Worm (Caenorhabditis elegans) whole organism, L1 larva: ENCODE data around the gene cyp-33D1.
A peak's percentile ranks its signal among the peaks of the same experiment; 100 is the strongest.

ENCODE experiments used
- C04F5.9 ChIP-seq: sonication (generic microtip); optimal IDR thresholded peaks from 2 replicates; lab custom pipeline; 2016; ENCODE audit warnings: missing genetic modification characterization, missing compliant biosample characterization
- C34B4.2 ChIP-seq: sonication (generic microtip); optimal IDR thresholded peaks from 2 replicates; lab custom pipeline; 2017; ENCODE audit warnings: mild to moderate bottlenecking, missing genetic modification characterization, missing compliant biosample characterization
- Y116A8C.19 ChIP-seq: sonication (generic microtip); optimal IDR thresholded peaks from 2 replicates; lab custom pipeline; 2016; ENCODE audit warnings: missing compliant biosample characterization, missing genetic modification characterization, borderline replicate concordance
- aly-2 ChIP-seq: fragments of 150-350 bp; optimal IDR thresholded peaks from 2 replicates; lab custom pipeline; 2014; ENCODE audit warnings: missing biosample characterization, missing genetic modification characterization
- ama-1 ChIP-seq: fragments of 150-350 bp; optimal IDR thresholded peaks from 2 replicates; lab custom pipeline; 2014
- blmp-1 ChIP-seq: fragments of 150-350 bp; optimal IDR thresholded peaks from 2 replicates; lab custom pipeline; 2014; ENCODE audit warnings: missing biosample characterization, missing genetic modification characterization
- ceh-8 ChIP-seq: fragments of 200-800 bp; sonication (Bioruptor generic); optimal IDR thresholded peaks from 2 replicates; lab custom pipeline; 2018; ENCODE audit warnings: mild to moderate bottlenecking, missing genetic modification characterization, moderate library complexity, missing compliant biosample characterization
- ceh-82 ChIP-seq, 3 experiments: fragments of 150-350 bp in 1 of 3; sonication (generic microtip) in 2 of 3; optimal IDR thresholded peaks; 2 replicates each; lab custom pipeline; 2014 to 2017; ENCODE audit warnings: missing biosample characterization in 3 of 3, missing genetic modification characterization in 3 of 3
- ceh-90 ChIP-seq: sonication (generic microtip); optimal IDR thresholded peaks from 2 replicates; lab custom pipeline; 2016; ENCODE audit warnings: missing genetic modification characterization, missing compliant biosample characterization
- dpl-1 ChIP-seq, 3 experiments: fragments of 150-350 bp in 2 of 3; sonication (generic microtip) in 1 of 3; optimal IDR thresholded peaks; 2 replicates each; lab custom pipeline; 2014 to 2017; ENCODE audit warnings: missing biosample characterization in 3 of 3, missing genetic modification characterization in 3 of 3, missing genetic modification reagents in 3 of 3
- dsc-1 ChIP-seq: sonication (generic microtip); optimal IDR thresholded peaks from 2 replicates; lab custom pipeline; 2016; ENCODE audit warnings: mild to moderate bottlenecking, missing genetic modification characterization, missing compliant biosample characterization
- efl-1 ChIP-seq, 4 experiments: fragments of 150-350 bp; optimal IDR thresholded peaks in 3 of 4; peaks in 1 of 4; 1 replicate in 1 of 4; 2 replicates in 3 of 4; lab custom pipeline; 2014; ENCODE audit warnings: missing biosample characterization in 2 of 4, missing genetic modification characterization in 2 of 4, missing genetic modification reagents in 2 of 4
- egl-27 ChIP-seq, 2 experiments: fragments of 150-350 bp in 1 of 2; sonication (generic microtip); optimal IDR thresholded peaks; 3 replicates each; lab custom pipeline; 2017 to 2018; ENCODE audit warnings: missing biosample characterization in 2 of 2, missing genetic modification characterization in 2 of 2, missing genetic modification reagents in 2 of 2
- elt-2 ChIP-seq: sonication (generic microtip); optimal IDR thresholded peaks from 2 replicates; lab custom pipeline; 2016; ENCODE audit warnings: missing genetic modification characterization, mild to moderate bottlenecking, inconsistent platforms, missing compliant biosample characterization, missing genetic modification reagents
- fkh-10 ChIP-seq: sonication (generic microtip); optimal IDR thresholded peaks from 2 replicates; lab custom pipeline; 2017; ENCODE audit warnings: missing biosample characterization, missing genetic modification reagents, missing genetic modification characterization
- fos-1 ChIP-seq: fragments of 150-350 bp; optimal IDR thresholded peaks from 2 replicates; lab custom pipeline; 2014; ENCODE audit warnings: missing biosample characterization, missing genetic modification characterization
- isw-1 ChIP-seq: fragments of 200-800 bp; sonication (Bioruptor generic); IDR thresholded peaks from 2 replicates; pipeline ENCODE4 v1.3.6; 2022; ENCODE audit warnings: missing genetic modification characterization, missing compliant biosample characterization
- lin-14 ChIP-seq: fragments of 200-800 bp; sonication (Bioruptor generic); optimal IDR thresholded peaks from 2 replicates; lab custom pipeline; 2018; ENCODE audit warnings: mild to moderate bottlenecking, missing genetic modification characterization, moderate library complexity, missing compliant biosample characterization
- lin-15B ChIP-seq: fragments of 150-350 bp; sonication (generic microtip); optimal IDR thresholded peaks from 3 replicates; lab custom pipeline; 2014; ENCODE audit warnings: missing biosample characterization, missing genetic modification characterization
- lin-39 ChIP-seq: fragments of 150-350 bp; optimal IDR thresholded peaks from 2 replicates; lab custom pipeline; 2014; ENCODE audit warnings: missing biosample characterization, missing genetic modification reagents, missing genetic modification characterization
- lir-3 ChIP-seq: sonication (generic microtip); optimal IDR thresholded peaks from 2 replicates; lab custom pipeline; 2016; ENCODE audit warnings: mild to moderate bottlenecking, missing genetic modification characterization, moderate library complexity, missing compliant biosample characterization; ENCODE audit not compliant: poor library complexity
- lsy-2 ChIP-seq, 2 experiments: fragments of 150-350 bp; optimal IDR thresholded peaks; 2 replicates each; lab custom pipeline; 2014; ENCODE audit warnings: missing biosample characterization in 2 of 2, missing genetic modification characterization in 2 of 2
- mab-9 ChIP-seq: fragments of 200-800 bp; sonication (Bioruptor generic); IDR thresholded peaks from 2 replicates; pipeline ENCODE4 v1.3.6; 2022; ENCODE audit warnings: missing genetic modification reagents, missing genetic modification characterization, missing compliant biosample characterization
- nhr-11 ChIP-seq: fragments of 150-350 bp; optimal IDR thresholded peaks from 2 replicates; lab custom pipeline; 2014; ENCODE audit warnings: missing biosample characterization, missing genetic modification characterization
- nhr-20 ChIP-seq: sonication (generic microtip); optimal IDR thresholded peaks from 2 replicates; lab custom pipeline; 2016; ENCODE audit warnings: mild to moderate bottlenecking, missing genetic modification characterization, missing compliant biosample characterization
- nhr-84 ChIP-seq: sonication (generic microtip); optimal IDR thresholded peaks from 2 replicates; lab custom pipeline; 2017; ENCODE audit warnings: missing biosample characterization, missing genetic modification characterization
- nhr-85 ChIP-seq: sonication (generic microtip); peaks from one replicate; lab custom pipeline; 2016; ENCODE audit warnings: missing genetic modification characterization, inconsistent platforms, missing compliant biosample characterization
- nhr-90 ChIP-seq: sonication (generic microtip); optimal IDR thresholded peaks from 2 replicates; lab custom pipeline; 2016; ENCODE audit warnings: mild to moderate bottlenecking, missing genetic modification characterization, missing compliant biosample characterization; ENCODE audit not compliant: poor library complexity
- pag-3 ChIP-seq: sonication (generic microtip); optimal IDR thresholded peaks from 2 replicates; lab custom pipeline; 2017; ENCODE audit warnings: missing genetic modification characterization, mild to moderate bottlenecking, missing compliant biosample characterization, antibody characterized with exemption, borderline replicate concordance; ENCODE audit not compliant: insufficient read depth
- pax-3 ChIP-seq: fragments of 200-800 bp; sonication (Bioruptor generic); optimal IDR thresholded peaks from 2 replicates; lab custom pipeline; 2018; ENCODE audit warnings: mild to moderate bottlenecking, missing genetic modification characterization, moderate library complexity, missing compliant biosample characterization
- skn-1 ChIP-seq: fragments of 150-350 bp; optimal IDR thresholded peaks from 2 replicates; lab custom pipeline; 2014; ENCODE audit warnings: missing biosample characterization, missing genetic modification characterization
- snpc-4 ChIP-seq: fragments of 150-350 bp; optimal IDR thresholded peaks from 2 replicates; lab custom pipeline; 2014; ENCODE audit warnings: missing biosample characterization, missing genetic modification characterization
- sptf-1 ChIP-seq: fragments of 150-350 bp; optimal IDR thresholded peaks from 2 replicates; lab custom pipeline; 2014; ENCODE audit warnings: missing biosample characterization, missing genetic modification characterization
- tbx-2 ChIP-seq: sonication (generic microtip); optimal IDR thresholded peaks from 2 replicates; lab custom pipeline; 2016; ENCODE audit warnings: missing genetic modification characterization, missing compliant biosample characterization
- tlp-1 ChIP-seq: fragments of 150-350 bp; optimal IDR thresholded peaks from 2 replicates; lab custom pipeline; 2014; ENCODE audit warnings: missing biosample characterization, missing genetic modification characterization
- unc-130 ChIP-seq: fragments of 150-350 bp; optimal IDR thresholded peaks from 2 replicates; lab custom pipeline; 2017; ENCODE audit warnings: missing biosample characterization, missing genetic modification characterization, inconsistent platforms
- unc-30 ChIP-seq: sonication (generic microtip); optimal IDR thresholded peaks from 2 replicates; lab custom pipeline; 2017; ENCODE audit warnings: missing biosample characterization, missing genetic modification characterization
- unc-86 ChIP-seq: sonication (generic microtip); optimal IDR thresholded peaks from 2 replicates; lab custom pipeline; 2016; ENCODE audit warnings: missing genetic modification characterization, missing compliant biosample characterization
- vab-15 ChIP-seq: sonication (generic microtip); optimal IDR thresholded peaks from 2 replicates; lab custom pipeline; 2017; ENCODE audit warnings: missing genotype, mild to moderate bottlenecking, missing genetic modification characterization, missing compliant biosample characterization
- zip-4 ChIP-seq: fragments of 200-800 bp; sonication (Bioruptor generic); optimal IDR thresholded peaks from 2 replicates; lab custom pipeline; 2018; ENCODE audit warnings: mild to moderate bottlenecking, missing genetic modification characterization, moderate library complexity, missing compliant biosample characterization
- ztf-4 ChIP-seq: fragments of 150-350 bp; optimal IDR thresholded peaks from 2 replicates; lab custom pipeline; 2014; ENCODE audit warnings: missing biosample characterization, missing genetic modification characterization

Gene cyp-33D1

ce11 chrV:16162124-16162735 is 13.4 kb downstream of the cyp-33D1 start, which contains the start of the genes str-109 and F10A3.11:
TSS of gene str-109 (minus strand) at chrV:16162224.
TSS of gene F10A3.11 (plus strand) at chrV:16162685.
- TF ChIP-seq fkh-10 (GFP tag; lab: Kevin White, UChicago) (no peak), skn-1 (tag; lab: Kevin White, UChicago) (no peak), unc-130 (tag; lab: Kevin White, UChicago) (no peak), C04F5.9 (no peak), lir-3 (tag; lab: Kevin White, UChicago) (no peak), ceh-82 (tag; optimal IDR thresholded peaks at IDR 0.05; lab: Kevin White, UChicago) (no peak), fos-1 (tag; lab: Kevin White, UChicago) (no peak), vab-15 (tag; lab: Kevin White, UChicago) (no peak), pax-3 (tag; lab: Kevin White, UChicago) (no peak), zip-4 (GFP tag; lab: Kevin White, UChicago) (no peak), dpl-1 (GFP tag; optimal IDR thresholded peaks at IDR 0.05; lab: Kevin White, UChicago) (no peak), nhr-84 (tag; lab: Kevin White, UChicago) (no peak), tbx-2 (tag; lab: Kevin White, UChicago) (no peak), C34B4.2 (no peak), nhr-11 (tag; lab: Kevin White, UChicago) (no peak), ama-1 (no peak), sptf-1 (no peak)

- TF ChIP-seq tbx-2 (tag; lab: Kevin White, UChicago), result no peak
- TF ChIP-seq nhr-85 (tag; lab: Kevin White, UChicago), result no peak
- no peak for TF ChIP-seq nhr-90
- no peak for TF ChIP-seq nhr-20 (tag; lab: Kevin White, UChicago)
- TF ChIP-seq aly-2 (tag; lab: Kevin White, UChicago), result no peak
- TF ChIP-seq unc-30 (tag; lab: Kevin White, UChicago), result no peak
- peak in 1 of 2 experiments; percentile 9 for TF ChIP-seq efl-1 (optimal IDR thresholded peaks at IDR 0.05; lab: Kevin White, UChicago)
- peak in 1 of 2 experiments; percentile 4 for TF ChIP-seq efl-1 (GFP tag; optimal IDR thresholded peaks at IDR 0.05 in 1 of 2; lab: Kevin White, UChicago)
- TF ChIP-seq pax-3 (tag; lab: Kevin White, UChicago), result no peak
- no peak for TF ChIP-seq dsc-1 (tag; lab: Kevin White, UChicago)
- no peak for TF ChIP-seq ceh-90 (tag; lab: Kevin White, UChicago)
- TF ChIP-seq ceh-82 (tag; optimal IDR thresholded peaks at IDR 0.05; lab: Kevin White, UChicago), result no peak
- TF ChIP-seq lsy-2 (tag; optimal IDR thresholded peaks at IDR 0.05; lab: Kevin White, UChicago), result no peak
- TF ChIP-seq skn-1 (tag; lab: Kevin White, UChicago), result peak; percentile 2
- no peak for TF ChIP-seq isw-1 (GFP tag; lab: Robert Waterston, UW)
- TF ChIP-seq snpc-4 (tag; lab: Kevin White, UChicago), result peak; percentile 2
- no peak for TF ChIP-seq sptf-1
- no peak for TF ChIP-seq egl-27 (tag; optimal IDR thresholded peaks at IDR 0.05; lab: Kevin White, UChicago)
- no peak for TF ChIP-seq ztf-4
- TF ChIP-seq elt-2 (tag; lab: Kevin White, UChicago), result peak; percentile 24
- TF ChIP-seq tlp-1, result no peak
- TF ChIP-seq lin-15B (tag; lab: Kevin White, UChicago), result no peak
- no peak for TF ChIP-seq Y116A8C.19 (tag; lab: Kevin White, UChicago)
- no peak for TF ChIP-seq lin-39 (tag; lab: Kevin White, UChicago)
- peak; percentile 79 for TF ChIP-seq zip-4 (GFP tag; lab: Kevin White, UChicago)
These were observed 15.6 kb downstream of the cyp-33D1 start for ce11 chrV:16160087-16160486.

ce11 chrV:16159594-16159993 is 16.1 kb downstream of the cyp-33D1 start, which contains the start of gene F10A3.17:
TSS of gene F10A3.17 (minus strand) at chrV:16159694.
- TF ChIP-seq nhr-20 (tag; lab: Kevin White, UChicago) (no peak), dsc-1 (tag; lab: Kevin White, UChicago) (no peak), ceh-8 (GFP tag; lab: Kevin White, UChicago) (no peak), unc-86 (tag; lab: Kevin White, UChicago) (no peak), pag-3 (tag; lab: Kevin White, UChicago) (no peak), lin-14 (GFP tag; lab: Kevin White, UChicago) (no peak), mab-9 (no peak), efl-1 (optimal IDR thresholded peaks at IDR 0.05; lab: Kevin White, UChicago) (no peak), efl-1 (GFP tag; optimal IDR thresholded peaks at IDR 0.05 in 1 of 2; lab: Kevin White, UChicago) (no peak), vab-15 (tag; lab: Kevin White, UChicago) (no peak), lir-3 (tag; lab: Kevin White, UChicago) (no peak), blmp-1 (tag; lab: Kevin White, UChicago) (no peak)
- TF ChIP-seq, all 84 proteins: peak for 0
